Fruit fly (Drosophila melanogaster) whole organism, embryonic: ENCODE results near the gene Awh.

ENCODE experiments used
- Ada2b ChIP-seq: fragments of 200-800 bp; sonication (Bioruptor generic); IDR thresholded peaks from 2 replicates; pipeline ENCODE4 v1.3.6; 2022; ENCODE audit warnings: missing biosample characterization, missing genetic modification characterization
- B-H1 ChIP-seq: fragments of 200-800 bp; sonication (Bioruptor generic); IDR thresholded peaks from 3 replicates; pipeline ENCODE4 v1.3.6; 2022; ENCODE audit warnings: missing biosample characterization, missing genetic modification characterization
- BtbVII ChIP-seq: fragments of 200-800 bp; sonication (Bioruptor generic); optimal IDR thresholded peaks from 3 replicates; lab custom pipeline; 2017; ENCODE audit warnings: missing biosample characterization, mild to moderate bottlenecking, missing genetic modification characterization
- CG11695 ChIP-seq: fragments of 200-800 bp; sonication (Bioruptor generic); IDR thresholded peaks from 3 replicates; pipeline ENCODE4 v1.3.6; 2022; ENCODE audit warnings: missing biosample characterization, missing genetic modification characterization
- CG17802 ChIP-seq: fragments of 200-800 bp; sonication (Bioruptor generic); optimal IDR thresholded peaks from 2 replicates; lab custom pipeline; 2018; ENCODE audit warnings: missing biosample characterization, mild to moderate bottlenecking, missing genetic modification characterization, moderate library complexity
- CG18476 ChIP-seq: fragments of 200-800 bp; sonication (Bioruptor generic); optimal IDR thresholded peaks from 2 replicates; lab custom pipeline; 2016; ENCODE audit warnings: missing biosample characterization, mild to moderate bottlenecking, missing genetic modification characterization
- CG2129 ChIP-seq: fragments of 200-800 bp; sonication (Bioruptor generic); IDR thresholded peaks from 2 replicates; pipeline ENCODE4 v1.3.6; 2022; ENCODE audit warnings: missing biosample characterization, missing genetic modification characterization; ENCODE audit not compliant: partially characterized antibody
- CG2199 ChIP-seq: fragments of 200-800 bp; sonication (Bioruptor generic); IDR thresholded peaks from 3 replicates; pipeline ENCODE4 v1.3.6; 2022; ENCODE audit warnings: missing biosample characterization, missing genetic modification characterization
- CG30403 ChIP-seq: fragments of 200-800 bp; sonication (Bioruptor generic); optimal IDR thresholded peaks from 3 replicates; lab custom pipeline; 2016; ENCODE audit warnings: missing biosample characterization, missing genetic modification characterization
- CG3065 ChIP-seq: fragments of 200-800 bp; sonication (Bioruptor generic); optimal IDR thresholded peaks from 2 replicates; lab custom pipeline; 2016; ENCODE audit warnings: missing biosample characterization, missing genetic modification characterization
- CG33557 ChIP-seq: fragments of 200-800 bp; sonication (Bioruptor generic); optimal IDR thresholded peaks from 2 replicates; lab custom pipeline; 2019; ENCODE audit warnings: missing biosample characterization, mild to moderate bottlenecking, missing genetic modification characterization, moderate library complexity
- CG3838 ChIP-seq: fragments of 200-800 bp; sonication (Bioruptor generic); optimal IDR thresholded peaks from 3 replicates; lab custom pipeline; 2016; ENCODE audit warnings: missing biosample characterization, missing genetic modification characterization
- CG4328 ChIP-seq: fragments of 200-800 bp; sonication (Bioruptor generic); optimal IDR thresholded peaks from 3 replicates; lab custom pipeline; 2017; ENCODE audit warnings: missing biosample characterization, missing genetic modification reagents, missing genetic modification characterization
- CG4360 ChIP-seq: fragments of 200-800 bp; sonication (Bioruptor generic); IDR thresholded peaks from 2 replicates; pipeline ENCODE4 v1.3.6; 2022; ENCODE audit warnings: missing biosample characterization, missing genetic modification characterization
- CG4424 ChIP-seq: fragments of 200-800 bp; sonication (Bioruptor generic); optimal IDR thresholded peaks from 3 replicates; lab custom pipeline; 2016; ENCODE audit warnings: missing biosample characterization, missing genetic modification characterization
- CG4730 ChIP-seq: fragments of 200-800 bp; sonication (Bioruptor generic); IDR thresholded peaks from 2 replicates; pipeline ENCODE4 v1.3.6; 2022; ENCODE audit warnings: missing biosample characterization, missing genetic modification characterization
- CG6813 ChIP-seq: fragments of 200-800 bp; sonication (Bioruptor generic); optimal IDR thresholded peaks from 2 replicates; lab custom pipeline; 2017; ENCODE audit warnings: missing biosample characterization, missing genetic modification characterization, mild to moderate bottlenecking, moderate library complexity, missing genetic modification reagents
- CG7357 ChIP-seq: fragments of 200-800 bp; sonication (Bioruptor generic); IDR thresholded peaks from 3 replicates; pipeline ENCODE4 v1.3.6; 2022; ENCODE audit warnings: missing biosample characterization, missing genetic modification characterization
- CG8388 ChIP-seq: fragments of 200-800 bp; sonication (Bioruptor generic); optimal IDR thresholded peaks from 2 replicates; lab custom pipeline; 2019; ENCODE audit warnings: missing biosample characterization, mild to moderate bottlenecking, missing genetic modification characterization, moderate library complexity
- CG9609 ChIP-seq: fragments of 200-800 bp; sonication (Bioruptor generic); optimal IDR thresholded peaks from 3 replicates; lab custom pipeline; 2016; ENCODE audit warnings: missing biosample characterization, missing genetic modification characterization
- CG9727 ChIP-seq: fragments of 200-800 bp; sonication (Bioruptor generic); optimal IDR thresholded peaks from 3 replicates; lab custom pipeline; 2017; ENCODE audit warnings: missing biosample characterization, mild to moderate bottlenecking, missing genetic modification characterization
- CTCF ChIP-seq: fragments of 200-800 bp; sonication (Bioruptor generic); optimal IDR thresholded peaks from 2 replicates; lab custom pipeline; 2017; ENCODE audit warnings: missing biosample characterization, mild to moderate bottlenecking, missing genetic modification characterization, moderate library complexity
- D ChIP-seq, 2 experiments: fragments of 200-800 bp in 1 of 2; fragments of >200 bp in 1 of 2; sonication (Bioruptor generic) in 1 of 2; optimal IDR thresholded peaks; 2 replicates in 1 of 2; 3 replicates in 1 of 2; lab custom pipeline; 2017; ENCODE audit warnings: mild to moderate bottlenecking in 1 of 2, missing biosample characterization in 1 of 2, missing genetic modification characterization in 1 of 2, missing genetic modification reagents in 1 of 2
- Dbx ChIP-seq: fragments of 200-800 bp; sonication (Bioruptor generic); IDR thresholded peaks from 3 replicates; pipeline ENCODE4 v1.3.6; 2022; ENCODE audit warnings: missing biosample characterization, missing genetic modification characterization
- Dll ChIP-seq: fragments of 200-800 bp; sonication (Bioruptor generic); IDR thresholded peaks from 4 replicates; pipeline ENCODE4 v1.3.6; 2022; ENCODE audit warnings: missing biosample characterization, missing genetic modification characterization; ENCODE audit not compliant: partially characterized antibody
- E2f2 ChIP-seq: fragments of 200-800 bp; sonication (Bioruptor generic); IDR thresholded peaks from 2 replicates; pipeline ENCODE4 v1.3.6; 2022; ENCODE audit warnings: missing biosample characterization, missing genetic modification characterization
- HLH3B ChIP-seq: fragments of 200-800 bp; sonication (Bioruptor generic); IDR thresholded peaks from 2 replicates; pipeline ENCODE4 v1.3.6; 2022; ENCODE audit warnings: missing biosample characterization, missing genetic modification characterization
- Hr3 ChIP-seq: fragments of 200-800 bp; sonication (Bioruptor generic); optimal IDR thresholded peaks from 3 replicates; lab custom pipeline; 2016; ENCODE audit warnings: missing biosample characterization, missing genetic modification characterization
- Max ChIP-seq: fragments of 200-800 bp; sonication (Bioruptor generic); optimal IDR thresholded peaks from 2 replicates; lab custom pipeline; 2016; ENCODE audit warnings: missing biosample characterization, mild to moderate bottlenecking, missing genetic modification characterization
- Oaz ChIP-seq: fragments of 200-800 bp; sonication (Bioruptor generic); IDR thresholded peaks from 2 replicates; pipeline ENCODE4 v1.3.6; 2022; ENCODE audit warnings: missing biosample characterization, missing genetic modification characterization
- Ravus ChIP-seq: fragments of 200-800 bp; sonication (Bioruptor generic); IDR thresholded peaks from 2 replicates; pipeline ENCODE4 v1.3.6; 2022; ENCODE audit warnings: missing biosample characterization, missing genetic modification characterization
- Sox100B ChIP-seq: fragments of 200-800 bp; sonication (Bioruptor generic); optimal IDR thresholded peaks from 3 replicates; lab custom pipeline; 2018; ENCODE audit warnings: missing biosample characterization, mild to moderate bottlenecking, missing genetic modification characterization
- Sry-δ ChIP-seq: fragments of 200-800 bp; sonication (Bioruptor generic); optimal IDR thresholded peaks from 2 replicates; lab custom pipeline; 2016; ENCODE audit warnings: missing biosample characterization, missing genetic modification characterization
- Taf1 ChIP-seq: fragments of 200-800 bp; sonication (Bioruptor generic); IDR thresholded peaks from 2 replicates; pipeline ENCODE4 v1.3.6; 2022; ENCODE audit warnings: missing biosample characterization, missing genetic modification characterization
- Tbp ChIP-seq: fragments of >200 bp; optimal IDR thresholded peaks from 2 replicates; lab custom pipeline; 2018; ENCODE audit warnings: missing biosample characterization, missing genetic modification characterization
- Vsx1 ChIP-seq: fragments of 200-800 bp; sonication (Bioruptor generic); optimal IDR thresholded peaks from 2 replicates; lab custom pipeline; 2017; ENCODE audit warnings: missing biosample characterization, mild to moderate bottlenecking, missing genetic modification characterization, missing genetic modification reagents
- ac ChIP-seq: fragments of 200-800 bp; sonication (Bioruptor generic); optimal IDR thresholded peaks from 3 replicates; lab custom pipeline; 2017; ENCODE audit warnings: missing biosample characterization, mild to moderate bottlenecking, missing genetic modification characterization
- bigmax ChIP-seq: fragments of 200-800 bp; sonication (Bioruptor generic); optimal IDR thresholded peaks from 2 replicates; lab custom pipeline; 2018; ENCODE audit warnings: missing biosample characterization, mild to moderate bottlenecking, missing genetic modification characterization
- br ChIP-seq: fragments of >200 bp; optimal IDR thresholded peaks from 2 replicates; lab custom pipeline; 2017
- corto ChIP-seq: fragments of 200-800 bp; sonication (Bioruptor generic); optimal IDR thresholded peaks from 2 replicates; lab custom pipeline; 2016; ENCODE audit warnings: missing biosample characterization, mild to moderate bottlenecking, missing genetic modification characterization, moderate library complexity
- dimm ChIP-seq: fragments of 200-800 bp; sonication (Bioruptor generic); IDR thresholded peaks from 2 replicates; pipeline ENCODE4 v1.3.6; 2022; ENCODE audit warnings: missing biosample characterization, missing genetic modification characterization
- gce ChIP-seq: fragments of 200-800 bp; sonication (Bioruptor generic); IDR thresholded peaks from 3 replicates; pipeline ENCODE4 v1.3.6; 2022; ENCODE audit warnings: missing biosample characterization, missing genetic modification characterization
- gt ChIP-seq: fragments of 200-800 bp; sonication (Bioruptor generic); IDR thresholded peaks from 2 replicates; pipeline ENCODE4 v1.3.6; 2022; ENCODE audit warnings: missing biosample characterization, missing genetic modification characterization
- ham ChIP-seq: fragments of 200-800 bp; sonication (Bioruptor generic); IDR thresholded peaks from 2 replicates; pipeline ENCODE4 v1.3.6; 2022; ENCODE audit warnings: missing biosample characterization, missing genetic modification characterization
- ken ChIP-seq: fragments of 200-800 bp; sonication (Bioruptor generic); IDR thresholded peaks from 3 replicates; pipeline ENCODE4 v1.3.6; 2022; ENCODE audit warnings: missing biosample characterization, missing genetic modification characterization
- oc ChIP-seq: fragments of 200-800 bp; sonication (Bioruptor generic); optimal IDR thresholded peaks from 2 replicates; lab custom pipeline; 2018; ENCODE audit warnings: missing biosample characterization, mild to moderate bottlenecking, missing genetic modification characterization, moderate library complexity
- pzg ChIP-seq: fragments of 200-800 bp; sonication (Bioruptor generic); optimal IDR thresholded peaks from 3 replicates; lab custom pipeline; 2018; ENCODE audit warnings: missing biosample characterization, mild to moderate bottlenecking, missing genetic modification characterization, moderate library complexity
- salm ChIP-seq: fragments of 200-800 bp; sonication (Bioruptor generic); optimal IDR thresholded peaks from 2 replicates; lab custom pipeline; 2018; ENCODE audit warnings: missing biosample characterization, mild to moderate bottlenecking, missing genetic modification characterization
- sens-2 ChIP-seq: fragments of 200-800 bp; sonication (Bioruptor generic); IDR thresholded peaks from 2 replicates; pipeline ENCODE4 v1.3.6; 2022; ENCODE audit warnings: missing biosample characterization, missing genetic modification characterization
- sisA ChIP-seq: fragments of 200-800 bp; sonication (Bioruptor generic); IDR thresholded peaks from 2 replicates; pipeline ENCODE4 v1.3.6; 2022; ENCODE audit warnings: missing biosample characterization, missing genetic modification characterization
- sna ChIP-seq: fragments of 200-800 bp; sonication (Bioruptor generic); IDR thresholded peaks from 2 replicates; pipeline ENCODE4 v1.3.6; 2022; ENCODE audit warnings: missing biosample characterization, missing genetic modification characterization; ENCODE audit not compliant: partially characterized antibody
- vvl ChIP-seq: fragments of 200-800 bp; sonication (Bioruptor generic); IDR thresholded peaks from 2 replicates; pipeline ENCODE4 v1.3.6; 2022; ENCODE audit warnings: missing biosample characterization, missing genetic modification characterization
- wek ChIP-seq: fragments of 200-800 bp; sonication (Bioruptor generic); optimal IDR thresholded peaks from 3 replicates; lab custom pipeline; 2018; ENCODE audit warnings: missing biosample characterization, mild to moderate bottlenecking, missing genetic modification characterization, moderate library complexity

Awh gene

dm6 chr3L:3896553-3897034 is 50.6 kb downstream of the Awh start, which contains the start of the genes Gr63a and Lamtor4 (continued):
- TF ChIP-seq pzg (peak; percentile 88), Sox100B (no peak), CG3838 (GFP tag; lab: Kevin White, UChicago) (no peak), CG9609 (GFP tag; lab: Kevin White, UChicago) (no peak), salm (tag; lab: Kevin White, UChicago) (no peak), gce (GFP tag; lab: Robert Waterston, UW) (no peak), corto (GFP tag; lab: Kevin White, UChicago) (no peak), CG17802 (tag; lab: Kevin White, UChicago) (no peak), CTCF (GFP tag; lab: Kevin White, UChicago) (no peak), E2f2 (GFP tag; lab: Robert Waterston, UW) (peak; percentile 97), Ravus (GFP tag; lab: Robert Waterston, UW) (no peak), BtbVII (GFP tag; lab: Kevin White, UChicago) (no peak), sens-2 (GFP tag; lab: Robert Waterston, UW) (no peak), D (optimal IDR thresholded peaks at IDR 0.05; lab: Kevin White, UChicago) (no peak), D (GFP tag; optimal IDR thresholded peaks at IDR 0.05; lab: Kevin White, UChicago) (no peak), gt (GFP tag; lab: Robert Waterston, UW) (no peak), sisA (GFP tag; lab: Robert Waterston, UW) (no peak), Dbx (GFP tag; lab: Robert Waterston, UW) (0 out of 3 replicates have a peak, but pooled peaks have one; percentile 15), CG8388 (GFP tag; lab: Kevin White, UChicago) (no peak), CG33557 (GFP tag; lab: Kevin White, UChicago) (no peak), B-H1 (GFP tag; lab: Robert Waterston, UW) (no peak), HLH3B (no peak), CG11695 (GFP tag; lab: Robert Waterston, UW) (no peak), br (lab: Kevin White, UChicago) (no peak), Vsx1 (GFP tag; lab: Kevin White, UChicago) (no peak), ken (GFP tag; lab: Robert Waterston, UW) (no peak), CG3065 (no peak), bigmax (peak; percentile 15), CG4730 (GFP tag; lab: Robert Waterston, UW) (no peak), sna (no peak), CG4360 (GFP tag; lab: Robert Waterston, UW) (no peak), Oaz (GFP tag; lab: Robert Waterston, UW) (no peak), CG18476 (no peak), CG4328 (GFP tag; lab: Kevin White, UChicago) (no peak), CG2129 (GFP tag; lab: Robert Waterston, UW) (no peak), Taf1 (GFP tag; lab: Robert Waterston, UW) (no peak), Hr3 (no peak), Tbp (GFP tag; lab: Kevin White, UChicago) (no peak), CG4424 (GFP tag; lab: Kevin White, UChicago) (no peak), Sry-δ (GFP tag; lab: Kevin White, UChicago) (peak; percentile 31), Dll (GFP tag; lab: Robert Waterston, UW) (0 out of 4 replicates have a peak, but pooled peaks have one; percentile 31), Max (GFP tag; lab: Kevin White, UChicago) (no peak), ham (GFP tag; lab: Robert Waterston, UW) (no peak), CG2199 (GFP tag; lab: Robert Waterston, UW) (peak; percentile 98), CG9727 (no peak), Ada2b (GFP tag; lab: Robert Waterston, UW) (no peak), vvl (GFP tag; lab: Robert Waterston, UW) (no peak), ac (GFP tag; lab: Kevin White, UChicago) (no peak), CG30403 (GFP tag; lab: Kevin White, UChicago) (no peak), dimm (GFP tag; lab: Robert Waterston, UW) (no peak), CG7357 (GFP tag; lab: Robert Waterston, UW) (no peak), CG6813 (no peak), wek (GFP tag; lab: Kevin White, UChicago) (no peak), oc (tag; lab: Kevin White, UChicago) (no peak)
